Fruit fly (Drosophila melanogaster) whole organism, wandering third instar larva: ENCODE results near the gene CCKLR-17D1.

Source experiments
- Abd-B ChIP-seq: fragments of >200 bp; optimal IDR thresholded peaks from 2 replicates; lab custom pipeline; 2017; ENCODE audit warnings: missing biosample characterization, missing genetic modification characterization
- HLH106 ChIP-seq: fragments of 200-800 bp; optimal IDR thresholded peaks from 3 replicates; lab custom pipeline; 2019; ENCODE audit warnings: missing biosample characterization, mild to moderate bottlenecking, missing genetic modification characterization, moderate library complexity
- Myc ChIP-seq: fragments of >200 bp; optimal IDR thresholded peaks from 2 replicates; lab custom pipeline; 2017
- OdsH ChIP-seq: fragments of 200-800 bp; sonication (Bioruptor generic); optimal IDR thresholded peaks from 2 replicates; lab custom pipeline; 2016; ENCODE audit warnings: missing biosample characterization, mild to moderate bottlenecking, missing genetic modification characterization
- h ChIP-seq: fragments of 200-800 bp; sonication (Bioruptor generic); optimal IDR thresholded peaks from 3 replicates; lab custom pipeline; 2016; ENCODE audit warnings: missing biosample characterization, mild to moderate bottlenecking, missing genetic modification characterization
- lola ChIP-seq: fragments of >200 bp; optimal IDR thresholded peaks from 2 replicates; lab custom pipeline; 2017; ENCODE audit warnings: missing biosample characterization, missing genetic modification characterization
- rgr ChIP-seq: fragments of 200-800 bp; sonication (Bioruptor generic); optimal IDR thresholded peaks from 3 replicates; lab custom pipeline; 2016; ENCODE audit warnings: missing biosample characterization, mild to moderate bottlenecking, missing genetic modification characterization

dm6 chrX:18684928-18685327, 41.4 kb downstream of the CCKLR-17D1 start:
- TF ChIP-seq Abd-B (GFP tag; lab: Kevin White, UChicago) (no peak), h (GFP tag; lab: Kevin White, UChicago) (no peak), OdsH (no peak), lola (GFP tag; lab: Kevin White, UChicago) (no peak), HLH106 (tag; lab: Kevin White, UChicago) (no peak), rgr (GFP tag; lab: Kevin White, UChicago) (no peak), Myc (lab: Kevin White, UChicago) (no peak)
